Worm (Caenorhabditis elegans) whole organism, midembryonic: Measurements from ENCODE around the gene K09E4.4.

ENCODE experiments used
- T22C8.4 ChIP-seq: fragments of 200-800 bp; sonication (Bioruptor generic); IDR thresholded peaks from 2 replicates; pipeline ENCODE4 v1.3.6; 2022; ENCODE audit warnings: missing genetic modification characterization, missing compliant biosample characterization
- cog-1 ChIP-seq: sonication (generic microtip); optimal IDR thresholded peaks from 2 replicates; lab custom pipeline; 2016; ENCODE audit warnings: missing genetic modification characterization, missing compliant biosample characterization
- flt-1 ChIP-seq: fragments of 200-800 bp; sonication (Bioruptor generic); IDR thresholded peaks from 2 replicates; pipeline ENCODE4 v1.3.6; 2022; ENCODE audit warnings: missing genetic modification characterization, missing compliant biosample characterization
- klf-2 ChIP-seq: fragments of 200-800 bp; sonication (Bioruptor generic); conservative IDR thresholded peaks from 2 replicates; pipeline ENCODE4 v1.3.6; 2022; ENCODE audit warnings: missing genetic modification reagents, missing genetic modification characterization, missing compliant biosample characterization
- med-1 ChIP-seq: sonication (generic microtip); optimal IDR thresholded peaks from 2 replicates; lab custom pipeline; 2017; ENCODE audit warnings: missing genetic modification characterization, mild to moderate bottlenecking, missing compliant biosample characterization, antibody characterized with exemption, missing genetic modification reagents; ENCODE audit not compliant: insufficient read depth
- ref-1 ChIP-seq: fragments of 200-800 bp; sonication (Bioruptor generic); conservative IDR thresholded peaks from 2 replicates; pipeline ENCODE4 v1.3.6; 2022; ENCODE audit warnings: missing genetic modification reagents, missing genetic modification characterization, missing compliant biosample characterization
- ztf-23 ChIP-seq: fragments of 200-800 bp; sonication (Bioruptor generic); IDR thresholded peaks from 2 replicates; pipeline ENCODE4 v1.3.6; 2022; ENCODE audit warnings: missing genetic modification reagents, missing genetic modification characterization, missing compliant biosample characterization
- ztf-29 ChIP-seq: fragments of 200-800 bp; sonication (Bioruptor generic); IDR thresholded peaks from 2 replicates; pipeline ENCODE4 v1.3.6; 2022; ENCODE audit warnings: missing genetic modification reagents, missing genetic modification characterization, missing compliant biosample characterization

ce11 chrII:14137538-14137937 lies 15.6 kb upstream of the K09E4.4 start, which contains the start of gene K09E4.1:
- no peak for TF ChIP-seq T22C8.4 (GFP tag; lab: Robert Waterston, UW)
- no peak for TF ChIP-seq klf-2 (GFP tag; lab: Robert Waterston, UW)
- TF ChIP-seq ref-1 (GFP tag; lab: Robert Waterston, UW) = no peak
- TF ChIP-seq med-1 (GFP tag; lab: Kevin White, UChicago) = no peak
- no peak for TF ChIP-seq ztf-29
- TF ChIP-seq cog-1 (tag; lab: Kevin White, UChicago) = no peak
- no peak for TF ChIP-seq flt-1 (GFP tag; lab: Robert Waterston, UW)
- TF ChIP-seq ztf-23 (GFP tag; lab: Robert Waterston, UW) = no peak
